Fruit fly (Drosophila melanogaster) whole organism, embryonic: ENCODE data around the gene CG32192.

Experiments
- Antp ChIP-seq: fragments of 200-800 bp; sonication (Bioruptor generic); optimal IDR thresholded peaks from 3 replicates; lab custom pipeline; 2016; ENCODE audit warnings: missing biosample characterization, missing genetic modification characterization
- Asciz ChIP-seq: fragments of 200-800 bp; sonication (Bioruptor generic); optimal IDR thresholded peaks from 2 replicates; lab custom pipeline; 2017; ENCODE audit warnings: missing biosample characterization, mild to moderate bottlenecking, missing genetic modification characterization, missing genetic modification reagents
- Bdp1 ChIP-seq: fragments of 200-800 bp; sonication (Bioruptor generic); optimal IDR thresholded peaks from 3 replicates; lab custom pipeline; 2016; ENCODE audit warnings: missing biosample characterization, missing genetic modification characterization
- Bgb ChIP-seq: fragments of 200-800 bp; sonication (Bioruptor generic); IDR thresholded peaks from 2 replicates; pipeline ENCODE4 v1.3.6; 2022; ENCODE audit warnings: missing biosample characterization, missing genetic modification characterization; ENCODE audit not compliant: partially characterized antibody
- BtbVII ChIP-seq: fragments of 200-800 bp; sonication (Bioruptor generic); optimal IDR thresholded peaks from 3 replicates; lab custom pipeline; 2017; ENCODE audit warnings: missing biosample characterization, mild to moderate bottlenecking, missing genetic modification characterization
- CG10209 ChIP-seq: fragments of 200-800 bp; sonication (Bioruptor generic); optimal IDR thresholded peaks from 3 replicates; lab custom pipeline; 2017; ENCODE audit warnings: missing biosample characterization, mild to moderate bottlenecking, missing genetic modification characterization, missing genetic modification reagents
- CG11247 ChIP-seq: fragments of 200-800 bp; sonication (Bioruptor generic); IDR thresholded peaks from 2 replicates; pipeline ENCODE4 v1.3.6; 2022; ENCODE audit warnings: missing biosample characterization, missing genetic modification characterization
- CG11695 ChIP-seq: fragments of 200-800 bp; sonication (Bioruptor generic); IDR thresholded peaks from 3 replicates; pipeline ENCODE4 v1.3.6; 2022; ENCODE audit warnings: missing biosample characterization, missing genetic modification characterization
- CG12659 ChIP-seq: fragments of 200-800 bp; sonication (Bioruptor generic); optimal IDR thresholded peaks from 3 replicates; lab custom pipeline; 2017; ENCODE audit warnings: mild to moderate bottlenecking, missing biosample characterization, missing genetic modification reagents, missing genetic modification characterization
- CG14050 ChIP-seq: fragments of 200-800 bp; sonication (Bioruptor generic); IDR thresholded peaks from 3 replicates; pipeline ENCODE4 v1.3.6; 2022; ENCODE audit warnings: missing biosample characterization, missing genetic modification characterization
- CG1603 ChIP-seq: fragments of 200-800 bp; sonication (Bioruptor generic); optimal IDR thresholded peaks from 2 replicates; lab custom pipeline; 2019; ENCODE audit warnings: missing biosample characterization, mild to moderate bottlenecking, missing genetic modification characterization, moderate library complexity
- CG1832 ChIP-seq: fragments of 200-800 bp; sonication (Bioruptor generic); optimal IDR thresholded peaks from 2 replicates; lab custom pipeline; 2017; ENCODE audit warnings: missing biosample characterization, mild to moderate bottlenecking, missing genetic modification characterization, inconsistent platforms
- CG33557 ChIP-seq: fragments of 200-800 bp; sonication (Bioruptor generic); optimal IDR thresholded peaks from 2 replicates; lab custom pipeline; 2019; ENCODE audit warnings: missing biosample characterization, mild to moderate bottlenecking, missing genetic modification characterization, moderate library complexity
- CG3838 ChIP-seq: fragments of 200-800 bp; sonication (Bioruptor generic); optimal IDR thresholded peaks from 3 replicates; lab custom pipeline; 2016; ENCODE audit warnings: missing biosample characterization, missing genetic modification characterization
- CG43689 ChIP-seq: fragments of 200-800 bp; sonication (Bioruptor generic); IDR thresholded peaks from 2 replicates; pipeline ENCODE4 v1.3.6; 2022; ENCODE audit warnings: missing biosample characterization, missing genetic modification characterization
- CG6272 ChIP-seq: fragments of 200-800 bp; sonication (Bioruptor generic); IDR thresholded peaks from 2 replicates; pipeline ENCODE4 v1.3.6; 2022; ENCODE audit warnings: missing biosample characterization, missing genetic modification characterization
- CG8478 ChIP-seq: fragments of >200 bp; optimal IDR thresholded peaks from 2 replicates; lab custom pipeline; 2018
- CG8944 ChIP-seq: fragments of 200-800 bp; sonication (Bioruptor generic); optimal IDR thresholded peaks from 3 replicates; lab custom pipeline; 2016; ENCODE audit warnings: missing biosample characterization, missing genetic modification characterization
- CHES-1-like ChIP-seq: fragments of 200-800 bp; sonication (Bioruptor generic); optimal IDR thresholded peaks from 2 replicates; lab custom pipeline; 2016; ENCODE audit warnings: missing biosample characterization, missing genetic modification characterization
- Dek ChIP-seq: fragments of 200-800 bp; sonication (Bioruptor generic); optimal IDR thresholded peaks from 3 replicates; lab custom pipeline; 2019; ENCODE audit warnings: missing biosample characterization, mild to moderate bottlenecking, missing genetic modification characterization, moderate library complexity
- Dref ChIP-seq: fragments of 200-800 bp; sonication (Bioruptor generic); IDR thresholded peaks from 2 replicates; pipeline ENCODE4 v1.3.6; 2022; ENCODE audit warnings: missing biosample characterization, missing genetic modification characterization
- E2f2 ChIP-seq: fragments of 200-800 bp; sonication (Bioruptor generic); IDR thresholded peaks from 2 replicates; pipeline ENCODE4 v1.3.6; 2022; ENCODE audit warnings: missing biosample characterization, missing genetic modification characterization
- HHEX ChIP-seq: fragments of 200-800 bp; sonication (Bioruptor generic); optimal IDR thresholded peaks from 3 replicates; lab custom pipeline; 2017; ENCODE audit warnings: missing biosample characterization, mild to moderate bottlenecking, missing genetic modification characterization, missing genetic modification reagents
- HLH3B ChIP-seq: fragments of 200-800 bp; sonication (Bioruptor generic); IDR thresholded peaks from 2 replicates; pipeline ENCODE4 v1.3.6; 2022; ENCODE audit warnings: missing biosample characterization, missing genetic modification characterization
- Lim3 ChIP-seq: fragments of 200-800 bp; sonication (Bioruptor generic); IDR thresholded peaks from 2 replicates; pipeline ENCODE4 v1.3.6; 2022; ENCODE audit warnings: missing biosample characterization, missing genetic modification characterization
- Oaz ChIP-seq: fragments of 200-800 bp; sonication (Bioruptor generic); IDR thresholded peaks from 2 replicates; pipeline ENCODE4 v1.3.6; 2022; ENCODE audit warnings: missing biosample characterization, missing genetic modification characterization
- Opbp ChIP-seq: fragments of 200-800 bp; sonication (Bioruptor generic); IDR thresholded peaks from 3 replicates; pipeline ENCODE4 v1.3.6; 2022; ENCODE audit warnings: missing biosample characterization, missing genetic modification characterization; ENCODE audit not compliant: partially characterized antibody
- TFAM ChIP-seq: fragments of 200-800 bp; sonication (Bioruptor generic); optimal IDR thresholded peaks from 2 replicates; lab custom pipeline; 2017; ENCODE audit warnings: missing biosample characterization, missing genetic modification characterization, inconsistent platforms
- Tbp ChIP-seq: fragments of >200 bp; optimal IDR thresholded peaks from 2 replicates; lab custom pipeline; 2018; ENCODE audit warnings: missing biosample characterization, missing genetic modification characterization
- aop ChIP-seq: fragments of 200-800 bp; sonication (Bioruptor generic); IDR thresholded peaks from 2 replicates; pipeline ENCODE4 v1.3.6; 2022; ENCODE audit warnings: missing biosample characterization, missing genetic modification characterization
- cad ChIP-seq: fragments of >200 bp; optimal IDR thresholded peaks from 2 replicates; lab custom pipeline; 2017; ENCODE audit warnings: missing biosample characterization, missing genetic modification characterization
- cato ChIP-seq: fragments of 200-800 bp; sonication (Bioruptor generic); optimal IDR thresholded peaks from 2 replicates; lab custom pipeline; 2016; ENCODE audit warnings: missing biosample characterization, missing genetic modification characterization, borderline replicate concordance
- chif ChIP-seq, 2 experiments: fragments of 200-800 bp; sonication (Bioruptor generic); optimal IDR thresholded peaks; 3 replicates each; lab custom pipeline; 2016; ENCODE audit warnings: missing biosample characterization in 2 of 2, missing genetic modification characterization in 2 of 2
- chn ChIP-seq: fragments of 200-800 bp; sonication (Bioruptor generic); optimal IDR thresholded peaks from 2 replicates; lab custom pipeline; 2016; ENCODE audit warnings: missing biosample characterization, missing genetic modification characterization
- crp ChIP-seq, 2 experiments: fragments of 200-800 bp; sonication (Bioruptor generic); optimal IDR thresholded peaks; 2 replicates in 1 of 2; 3 replicates in 1 of 2; lab custom pipeline; 2017; ENCODE audit warnings: missing biosample characterization in 2 of 2, missing genetic modification characterization in 2 of 2, mild to moderate bottlenecking in 1 of 2, moderate library complexity in 1 of 2
- cwo ChIP-seq: fragments of 200-800 bp; sonication (Bioruptor generic); optimal IDR thresholded peaks from 3 replicates; lab custom pipeline; 2017; ENCODE audit warnings: missing biosample characterization, missing genetic modification characterization, mild to moderate bottlenecking, moderate library complexity, missing genetic modification reagents
- danr ChIP-seq: fragments of 200-800 bp; sonication (Bioruptor generic); IDR thresholded peaks from 2 replicates; pipeline ENCODE4 v1.3.6; 2022; ENCODE audit warnings: missing biosample characterization, missing genetic modification characterization
- ftz-f1 ChIP-seq: fragments of 200-800 bp; sonication (Bioruptor generic); optimal IDR thresholded peaks from 2 replicates; lab custom pipeline; 2016; ENCODE audit warnings: missing biosample characterization, missing genetic modification characterization
- h ChIP-seq: fragments of >200 bp; optimal IDR thresholded peaks from 2 replicates; lab custom pipeline; 2017
- inv ChIP-seq: fragments of 200-800 bp; sonication (Bioruptor generic); IDR thresholded peaks from 2 replicates; pipeline ENCODE4 v1.3.6; 2022; ENCODE audit warnings: missing biosample characterization, missing genetic modification characterization; ENCODE audit not compliant: partially characterized antibody
- nom ChIP-seq: fragments of 200-800 bp; sonication (Bioruptor generic); optimal IDR thresholded peaks from 2 replicates; lab custom pipeline; 2017; ENCODE audit warnings: missing biosample characterization, missing genetic modification characterization, mild to moderate bottlenecking, moderate library complexity, missing genetic modification reagents
- pho ChIP-seq: fragments of 200-800 bp; sonication (Bioruptor generic); optimal IDR thresholded peaks from 2 replicates; lab custom pipeline; 2016; ENCODE audit warnings: missing biosample characterization, missing genetic modification characterization
- phol ChIP-seq: fragments of 200-800 bp; sonication (Bioruptor generic); optimal IDR thresholded peaks from 3 replicates; lab custom pipeline; 2018; ENCODE audit warnings: missing biosample characterization, mild to moderate bottlenecking, missing genetic modification characterization, moderate library complexity
- pita ChIP-seq: fragments of 200-800 bp; sonication (Bioruptor generic); optimal IDR thresholded peaks from 2 replicates; lab custom pipeline; 2017; ENCODE audit warnings: missing biosample characterization, mild to moderate bottlenecking, missing genetic modification characterization
- repo ChIP-seq: fragments of 200-800 bp; sonication (Bioruptor generic); optimal IDR thresholded peaks from 2 replicates; lab custom pipeline; 2016; ENCODE audit warnings: missing biosample characterization, missing genetic modification characterization
- slp2 ChIP-seq: fragments of 200-800 bp; sonication (Bioruptor generic); optimal IDR thresholded peaks from 2 replicates; lab custom pipeline; 2016; ENCODE audit warnings: missing biosample characterization, missing genetic modification characterization
- so ChIP-seq: fragments of 200-800 bp; sonication (Bioruptor generic); IDR thresholded peaks from 3 replicates; pipeline ENCODE4 v1.3.6; 2022; ENCODE audit warnings: missing biosample characterization, missing genetic modification characterization
- tgo ChIP-seq: fragments of 200-800 bp; sonication (Bioruptor generic); IDR thresholded peaks from 3 replicates; pipeline ENCODE4 v1.3.6; 2022; ENCODE audit warnings: missing biosample characterization, missing genetic modification characterization
- vnd ChIP-seq: fragments of 200-800 bp; sonication (Bioruptor generic); IDR thresholded peaks from 3 replicates; pipeline ENCODE4 v1.3.6; 2022; ENCODE audit warnings: missing biosample characterization, missing genetic modification characterization; ENCODE audit not compliant: partially characterized antibody

Gene CG32192

DNA sequence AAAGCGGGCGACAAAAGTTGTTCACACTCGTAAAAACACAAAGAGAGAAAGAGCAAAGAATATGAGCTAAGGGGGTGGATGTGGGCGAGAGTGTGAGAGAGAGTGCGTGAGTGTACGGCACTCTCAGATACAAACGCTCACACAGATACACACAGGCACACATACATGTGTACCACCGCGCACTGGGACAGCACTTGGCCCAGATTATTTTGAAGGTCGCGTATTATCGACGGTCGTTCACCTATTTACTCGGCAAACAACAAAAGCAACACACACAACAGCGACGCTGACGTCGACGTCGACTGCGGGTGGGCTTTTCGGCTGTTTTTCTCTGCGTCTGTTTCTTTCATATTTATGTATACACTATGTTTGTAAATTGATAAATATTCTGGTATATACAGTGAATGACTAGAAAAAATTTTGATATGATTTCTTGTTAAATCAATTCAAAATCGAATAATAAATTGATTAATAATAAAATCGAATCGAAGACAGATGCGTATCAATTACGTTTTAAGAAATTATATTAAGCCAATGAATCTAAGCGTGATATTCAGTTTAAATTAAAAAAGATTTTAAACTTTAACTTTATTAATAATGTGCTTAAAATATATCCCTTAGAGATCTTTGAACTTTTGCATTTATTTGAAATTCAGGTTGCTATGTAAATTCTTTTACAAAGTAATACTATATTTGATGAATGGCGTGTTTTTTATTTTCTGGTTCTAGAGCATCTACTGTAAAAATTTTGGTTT, 10.4 kb upstream of the CG32192 start (continued):
- TF ChIP-seq crp (GFP tag; optimal IDR thresholded peaks at IDR 0.05; lab: Kevin White, UChicago) (peak in 1 of 2 experiments; percentile 19), CG14050 (GFP tag; lab: Robert Waterston, UW) (peak; percentile 29; the same call in 1 of the 3 replicates), h (no peak), Dref (GFP tag; lab: Robert Waterston, UW) (no peak), Opbp (GFP tag; lab: Robert Waterston, UW) (0 out of 3 replicates have a peak, but pooled peaks have one; percentile 6), CG10209 (GFP tag; lab: Kevin White, UChicago) (peak; percentile 86), CG8944 (GFP tag; lab: Kevin White, UChicago) (peak; percentile 62), CG8478 (lab: Kevin White, UChicago) (no peak), CG6272 (GFP tag; lab: Robert Waterston, UW) (no peak), CG3838 (GFP tag; lab: Kevin White, UChicago) (peak; percentile 66), cato (GFP tag; lab: Kevin White, UChicago) (peak; percentile 63), CG1603 (tag; lab: Kevin White, UChicago) (peak; percentile 79), tgo (GFP tag; lab: Robert Waterston, UW) (no peak; the same call in 2 of the 3 replicates), chif (GFP tag; optimal IDR thresholded peaks at IDR 0.05; lab: Kevin White, UChicago) (peak; percentile 63 to 66), HLH3B (GFP tag; lab: Robert Waterston, UW) (peak; percentile 57; the same call in 1 of the 2 replicates), aop (GFP tag; lab: Robert Waterston, UW) (no peak), pho (GFP tag; lab: Kevin White, UChicago) (peak; percentile 11), CG11247 (GFP tag; lab: Robert Waterston, UW) (no peak; the same call in 1 of the 2 replicates), BtbVII (GFP tag; lab: Kevin White, UChicago) (peak; percentile 78), CG33557 (GFP tag; lab: Kevin White, UChicago) (peak; percentile 87), E2f2 (GFP tag; lab: Robert Waterston, UW) (peak; percentile 60), slp2 (GFP tag; lab: Kevin White, UChicago) (peak; percentile 30), TFAM (peak; percentile 35), cwo (GFP tag; lab: Kevin White, UChicago) (peak; percentile 79), pita (GFP tag; lab: Kevin White, UChicago) (no peak), CHES-1-like (GFP tag; lab: Kevin White, UChicago) (peak; percentile 70), CG43689 (GFP tag; lab: Robert Waterston, UW) (no peak), CG1832 (GFP tag; lab: Kevin White, UChicago) (no peak), danr (GFP tag; lab: Robert Waterston, UW) (no peak; the same call in 1 of the 2 replicates), Antp (GFP tag; lab: Kevin White, UChicago) (peak; percentile 64), CG11695 (GFP tag; lab: Robert Waterston, UW) (peak; percentile 52; the same call in 2 of the 3 replicates), inv (no peak), CG12659 (GFP tag; lab: Kevin White, UChicago) (peak; percentile 60), Bgb (GFP tag; lab: Robert Waterston, UW) (no peak; the same call in 1 of the 2 replicates), Lim3 (no peak), Oaz (no peak), phol (tag; lab: Kevin White, UChicago) (peak; percentile 32), so (GFP tag; lab: Robert Waterston, UW) (peak; percentile 78; the same call in 2 of the 3 replicates), HHEX (GFP tag; lab: Kevin White, UChicago) (peak; percentile 84), Bdp1 (GFP tag; lab: Kevin White, UChicago) (peak; percentile 76), cad (GFP tag; lab: Kevin White, UChicago) (no peak), Dek (peak; percentile 31), Asciz (peak; percentile 86), chn (GFP tag; lab: Kevin White, UChicago) (peak; percentile 22), repo (GFP tag; lab: Kevin White, UChicago) (peak; percentile 75), vnd (no peak), Tbp (GFP tag; lab: Kevin White, UChicago) (no peak), nom (GFP tag; lab: Kevin White, UChicago) (peak; percentile 35), ftz-f1 (GFP tag; lab: Kevin White, UChicago) (peak; percentile 100)
